Fruit fly (Drosophila melanogaster) whole organism, embryonic: Measurements from ENCODE around the gene CG6656.

Experiments used
- CG11093 ChIP-seq: fragments of 200-800 bp; sonication (Bioruptor generic); IDR thresholded peaks from 3 replicates; pipeline ENCODE4 v1.3.6; 2022; ENCODE audit warnings: missing biosample characterization, missing genetic modification characterization
- CG17186 ChIP-seq: fragments of 200-800 bp; sonication (Bioruptor generic); optimal IDR thresholded peaks from 3 replicates; lab custom pipeline; 2017; ENCODE audit warnings: missing biosample characterization, missing genetic modification reagents, missing genetic modification characterization
- CG4730 ChIP-seq: fragments of 200-800 bp; sonication (Bioruptor generic); IDR thresholded peaks from 2 replicates; pipeline ENCODE4 v1.3.6; 2022; ENCODE audit warnings: missing biosample characterization, missing genetic modification characterization
- CG7745 ChIP-seq: fragments of 200-800 bp; sonication (Bioruptor generic); optimal IDR thresholded peaks from 2 replicates; lab custom pipeline; 2018; ENCODE audit warnings: missing biosample characterization, mild to moderate bottlenecking, missing genetic modification characterization, moderate library complexity
- CG7928 ChIP-seq: fragments of 200-800 bp; sonication (Bioruptor generic); optimal IDR thresholded peaks from 2 replicates; lab custom pipeline; 2017; ENCODE audit warnings: missing biosample characterization, mild to moderate bottlenecking, missing genetic modification characterization
- Max ChIP-seq: fragments of 200-800 bp; sonication (Bioruptor generic); optimal IDR thresholded peaks from 2 replicates; lab custom pipeline; 2016; ENCODE audit warnings: missing biosample characterization, mild to moderate bottlenecking, missing genetic modification characterization
- Oli ChIP-seq: fragments of 200-800 bp; sonication (Bioruptor generic); optimal IDR thresholded peaks from 2 replicates; lab custom pipeline; 2018; ENCODE audit warnings: missing biosample characterization, mild to moderate bottlenecking, missing genetic modification characterization, moderate library complexity
- TFAM ChIP-seq: fragments of 200-800 bp; sonication (Bioruptor generic); optimal IDR thresholded peaks from 2 replicates; lab custom pipeline; 2017; ENCODE audit warnings: missing biosample characterization, missing genetic modification characterization, inconsistent platforms
- ap ChIP-seq: fragments of 200-800 bp; sonication (Bioruptor generic); IDR thresholded peaks from 2 replicates; pipeline ENCODE4 v1.3.6; 2022; ENCODE audit warnings: missing biosample characterization, missing genetic modification characterization
- corto ChIP-seq: fragments of 200-800 bp; sonication (Bioruptor generic); optimal IDR thresholded peaks from 2 replicates; lab custom pipeline; 2016; ENCODE audit warnings: missing biosample characterization, mild to moderate bottlenecking, missing genetic modification characterization, moderate library complexity
- dmrt11E ChIP-seq: fragments of 200-800 bp; sonication (Bioruptor generic); optimal IDR thresholded peaks from 3 replicates; lab custom pipeline; 2018; ENCODE audit warnings: missing biosample characterization, mild to moderate bottlenecking, missing genetic modification characterization, moderate library complexity
- mirr ChIP-seq: fragments of 200-800 bp; sonication (Bioruptor generic); optimal IDR thresholded peaks from 3 replicates; lab custom pipeline; 2018; ENCODE audit warnings: missing biosample characterization, mild to moderate bottlenecking, missing genetic modification characterization

DNA sequence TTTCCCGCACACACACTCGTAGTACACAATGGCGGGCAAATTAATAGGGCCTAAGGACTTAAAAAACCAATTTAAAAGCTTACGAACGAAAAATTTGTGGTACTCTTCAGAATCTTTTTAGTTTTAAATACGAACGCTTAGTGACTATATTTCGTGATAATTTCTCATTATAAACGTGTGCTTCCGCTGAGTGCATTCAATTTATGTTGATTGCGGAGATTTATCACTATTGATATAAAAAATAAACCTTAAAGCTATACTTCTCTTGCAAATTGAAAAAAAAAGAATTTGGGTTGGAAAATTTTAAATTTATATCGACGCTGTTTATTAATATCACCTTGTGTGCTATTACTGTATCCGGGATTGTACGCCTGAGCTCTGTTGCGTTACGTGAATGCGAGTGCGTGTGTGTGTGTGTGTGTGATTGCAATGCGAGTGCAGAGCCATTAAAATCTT is 26.1 kb upstream of the CG6656 start:
- no peak for TF ChIP-seq CG17186 (GFP tag; lab: Kevin White, UChicago)
- TF ChIP-seq CG4730 (GFP tag; lab: Robert Waterston, UW) = no peak
- no peak for TF ChIP-seq CG7745 (tag; lab: Kevin White, UChicago)
- TF ChIP-seq CG7928 = no peak
- TF ChIP-seq dmrt11E (tag; lab: Kevin White, UChicago) = peak; percentile 82
- peak; percentile 78 for TF ChIP-seq Oli (tag; lab: Kevin White, UChicago)
- TF ChIP-seq corto (GFP tag; lab: Kevin White, UChicago) = peak; percentile 90
- TF ChIP-seq TFAM = peak; percentile 49
- peak; percentile 57 for TF ChIP-seq Max
- no peak for TF ChIP-seq ap (GFP tag; lab: Robert Waterston, UW)
- 0 out of 3 replicates have a peak, but pooled peaks have one; percentile 45 for TF ChIP-seq CG11093 (GFP tag; lab: Robert Waterston, UW)
- TF ChIP-seq mirr (GFP tag; lab: Kevin White, UChicago) = no peak
